Worm (Caenorhabditis elegans) whole organism, early embryonic: ENCODE measurements around the gene nphp-4.

ENCODE experiments used
- B0310.2 ChIP-seq: sonication (generic microtip); optimal IDR thresholded peaks from 2 replicates; lab custom pipeline; 2016; ENCODE audit warnings: mild to moderate bottlenecking, missing genetic modification characterization, missing compliant biosample characterization
- F13C5.2 ChIP-seq: sonication (generic microtip); optimal IDR thresholded peaks from 2 replicates; lab custom pipeline; 2017; ENCODE audit warnings: mild to moderate bottlenecking, missing genetic modification characterization, inconsistent platforms, missing compliant biosample characterization
- aly-1 ChIP-seq: sonication (generic microtip); optimal IDR thresholded peaks from 2 replicates; lab custom pipeline; 2016; ENCODE audit warnings: missing genetic modification characterization, missing compliant biosample characterization
- ama-1 ChIP-seq: fragments of 150-350 bp; optimal IDR thresholded peaks from 2 replicates; lab custom pipeline; 2014
- ceh-13 ChIP-seq: fragments of 200-800 bp; sonication (Bioruptor generic); optimal IDR thresholded peaks from 2 replicates; lab custom pipeline; 2018; ENCODE audit warnings: mild to moderate bottlenecking, missing genetic modification characterization, missing compliant biosample characterization
- ceh-36 ChIP-seq: sonication (generic microtip); optimal IDR thresholded peaks from 2 replicates; lab custom pipeline; 2016; ENCODE audit warnings: missing genetic modification characterization, inconsistent platforms, missing compliant biosample characterization
- ets-7 ChIP-seq: sonication (generic microtip); optimal IDR thresholded peaks from 2 replicates; lab custom pipeline; 2016; ENCODE audit warnings: missing genotype, missing genetic modification characterization, missing compliant biosample characterization
- flt-1 ChIP-seq: fragments of 200-800 bp; sonication (Bioruptor generic); IDR thresholded peaks from 2 replicates; pipeline ENCODE4 v1.3.6; 2022; ENCODE audit warnings: missing genetic modification characterization, missing compliant biosample characterization
- hmbx-1 ChIP-seq: sonication (generic microtip); optimal IDR thresholded peaks from 2 replicates; lab custom pipeline; 2016; ENCODE audit warnings: mild to moderate bottlenecking, missing genetic modification characterization, missing compliant biosample characterization
- hmg-4 ChIP-seq: fragments of 200-800 bp; sonication (Bioruptor generic); optimal IDR thresholded peaks from 2 replicates; lab custom pipeline; 2018; ENCODE audit warnings: mild to moderate bottlenecking, missing genetic modification characterization, missing compliant biosample characterization
- hnd-1 ChIP-seq: sonication (generic microtip); optimal IDR thresholded peaks from 2 replicates; lab custom pipeline; 2016; ENCODE audit warnings: missing genetic modification characterization, missing compliant biosample characterization
- pes-1 ChIP-seq: fragments of 200-800 bp; sonication (Bioruptor generic); IDR thresholded peaks from 2 replicates; pipeline ENCODE4 v1.3.6; 2022; ENCODE audit warnings: missing genetic modification reagents, missing genetic modification characterization, missing compliant biosample characterization
- scrt-1 ChIP-seq: fragments of 200-800 bp; sonication (Bioruptor generic); IDR thresholded peaks from 2 replicates; pipeline ENCODE4 v1.3.6; 2022; ENCODE audit warnings: missing genetic modification characterization, missing compliant biosample characterization
- sea-1 ChIP-seq: fragments of 200-800 bp; sonication (Bioruptor generic); conservative IDR thresholded peaks from 2 replicates; pipeline ENCODE4 v1.3.6; 2022; ENCODE audit warnings: missing genetic modification characterization, missing compliant biosample characterization
- tbx-11 ChIP-seq: fragments of 200-800 bp; sonication (Bioruptor generic); IDR thresholded peaks from 2 replicates; pipeline ENCODE4 v1.3.6; 2022; ENCODE audit warnings: missing genetic modification characterization, missing compliant biosample characterization
- tbx-37 ChIP-seq: fragments of 200-800 bp; sonication (Bioruptor generic); conservative IDR thresholded peaks from 2 replicates; pipeline ENCODE4 v1.3.6; 2022; ENCODE audit warnings: missing genetic modification reagents, missing genetic modification characterization, missing compliant biosample characterization
- tra-4 ChIP-seq: sonication (generic microtip); optimal IDR thresholded peaks from 2 replicates; lab custom pipeline; 2017; ENCODE audit warnings: missing genetic modification characterization, missing compliant biosample characterization

Gene nphp-4

ce11 chrV:11843678-11844366 is at the start of gene nphp-4:
Gene nphp-4 (minus strand): TSS chrV:11843728.
- TF ChIP-seq F13C5.2 (no peak), sea-1 (no peak), ceh-13 (GFP tag; lab: Kevin White, UChicago) (no peak), tra-4 (tag; lab: Kevin White, UChicago) (no peak), scrt-1 (no peak), ets-7 (tag; lab: Kevin White, UChicago) (no peak), flt-1 (no peak), tbx-37 (GFP tag; lab: Robert Waterston, UW) (no peak), hmbx-1 (tag; lab: Kevin White, UChicago) (no peak), hnd-1 (no peak), B0310.2 (tag; lab: Kevin White, UChicago) (no peak), pes-1 (no peak), aly-1 (tag; lab: Kevin White, UChicago) (no peak), ama-1 (lab: Kevin White, UChicago) (no peak)

- TF ChIP-seq F13C5.2 (no peak), sea-1 (no peak), hmg-4 (GFP tag; lab: Kevin White, UChicago) (no peak), flt-1 (no peak), ama-1 (lab: Kevin White, UChicago) (no peak), hmbx-1 (tag; lab: Kevin White, UChicago) (no peak), scrt-1 (no peak), B0310.2 (tag; lab: Kevin White, UChicago) (no peak), pes-1 (no peak), hnd-1 (no peak), tbx-37 (GFP tag; lab: Robert Waterston, UW) (no peak), ceh-13 (GFP tag; lab: Kevin White, UChicago) (no peak), tra-4 (tag; lab: Kevin White, UChicago) (no peak), ceh-36 (tag; lab: Kevin White, UChicago) (no peak), tbx-11 (GFP tag; lab: Robert Waterston, UW) (no peak), aly-1 (tag; lab: Kevin White, UChicago) (no peak), ets-7 (tag; lab: Kevin White, UChicago) (no peak)
These were observed 47.8 kb upstream of the nphp-4 start, which contains the start of the genes sodh-2 and srx-76 for ce11 chrV:11891143-11891862. Gene sodh-2 (minus strand): TSS chrV:11891243. Gene srx-76 (plus strand): TSS chrV:11891812.

DNA sequence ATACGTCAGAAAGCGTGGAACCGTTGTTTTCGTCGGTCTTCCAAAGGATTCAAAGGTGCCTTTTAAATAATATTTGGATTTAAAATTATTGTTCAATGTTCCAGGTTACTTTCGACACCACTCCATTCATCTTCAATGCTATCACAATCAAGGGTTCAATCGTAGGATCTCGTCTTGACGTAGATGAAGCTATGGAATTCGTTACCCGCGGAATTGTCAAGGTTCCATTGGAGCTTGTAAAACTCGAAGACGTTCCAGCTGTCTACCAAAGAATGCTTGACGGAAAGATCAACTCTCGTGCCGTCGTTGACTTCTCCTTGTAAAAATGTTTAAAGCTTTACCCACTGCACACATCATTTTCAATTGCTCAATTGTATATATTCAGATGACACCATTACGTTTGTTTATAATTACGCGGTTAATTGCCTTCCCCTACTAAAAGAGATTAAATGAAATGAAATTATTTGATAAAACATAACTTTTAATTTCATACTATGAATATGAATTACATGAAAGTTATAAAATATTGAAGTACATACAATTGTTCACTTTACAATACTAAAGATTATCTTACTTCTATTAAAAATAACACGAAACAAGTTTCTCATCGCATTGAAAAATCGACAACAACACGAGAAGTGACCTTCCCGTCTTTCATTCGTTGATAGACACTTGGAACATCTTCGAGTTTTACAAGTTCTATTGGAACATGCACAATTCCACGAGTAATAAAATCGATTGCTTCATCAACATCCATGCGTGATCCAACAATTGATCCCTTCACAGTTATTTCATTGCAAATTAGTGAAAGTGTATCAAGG is 45.8 kb upstream of the nphp-4 start:
- TF ChIP-seq tbx-37 (GFP tag; lab: Robert Waterston, UW) (no peak), flt-1 (no peak), scrt-1 (no peak)

ce11 chrV:11888656-11889055 is 45.1 kb upstream of the nphp-4 start:
- TF ChIP-seq ceh-13 (GFP tag; lab: Kevin White, UChicago) (no peak), tbx-37 (GFP tag; lab: Robert Waterston, UW) (no peak), hnd-1 (no peak), ceh-36 (tag; lab: Kevin White, UChicago) (no peak), pes-1 (no peak), scrt-1 (no peak), tra-4 (tag; lab: Kevin White, UChicago) (no peak), sea-1 (no peak), hmg-4 (GFP tag; lab: Kevin White, UChicago) (no peak), hmbx-1 (tag; lab: Kevin White, UChicago) (no peak), tbx-11 (GFP tag; lab: Robert Waterston, UW) (no peak), ets-7 (tag; lab: Kevin White, UChicago) (no peak), B0310.2 (tag; lab: Kevin White, UChicago) (no peak), flt-1 (no peak), ama-1 (lab: Kevin White, UChicago) (no peak), F13C5.2 (no peak), aly-1 (tag; lab: Kevin White, UChicago) (no peak)

DNA sequence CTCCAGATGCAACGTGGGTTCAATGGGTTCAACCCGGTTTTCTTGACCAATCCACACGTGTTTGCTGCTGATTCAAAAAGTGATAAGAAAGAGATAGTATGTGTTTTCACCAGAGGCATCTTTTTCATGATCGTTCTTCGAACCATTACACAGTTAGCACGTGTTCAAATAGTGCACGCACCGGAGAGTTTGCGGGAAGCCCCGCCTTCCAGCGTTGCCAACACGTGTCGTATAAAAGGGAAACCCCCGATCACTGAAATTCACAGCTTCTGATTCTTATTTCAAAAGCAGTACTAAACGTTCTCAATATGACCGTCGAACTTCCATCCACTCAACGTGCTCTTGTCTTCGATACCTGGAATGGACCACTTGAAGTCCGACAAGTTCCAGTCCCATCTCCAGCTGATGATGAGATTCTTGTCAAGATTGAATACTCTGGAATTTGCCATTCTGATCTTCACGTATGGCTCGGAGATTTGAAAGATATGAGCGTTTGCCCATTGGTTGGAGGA is 44.5 kb upstream of the nphp-4 start, which contains the start of gene adh-1:
Gene adh-1 (plus strand): TSS at position 261 of the 512 bp plus-strand sequence.
- TF ChIP-seq tbx-11 (GFP tag; lab: Robert Waterston, UW) (no peak), hmg-4 (GFP tag; lab: Kevin White, UChicago) (no peak), B0310.2 (tag; lab: Kevin White, UChicago) (no peak), scrt-1 (no peak), hnd-1 (no peak), aly-1 (tag; lab: Kevin White, UChicago) (no peak), hmbx-1 (tag; lab: Kevin White, UChicago) (no peak), pes-1 (no peak), F13C5.2 (no peak), ets-7 (tag; lab: Kevin White, UChicago) (no peak)

DNA sequence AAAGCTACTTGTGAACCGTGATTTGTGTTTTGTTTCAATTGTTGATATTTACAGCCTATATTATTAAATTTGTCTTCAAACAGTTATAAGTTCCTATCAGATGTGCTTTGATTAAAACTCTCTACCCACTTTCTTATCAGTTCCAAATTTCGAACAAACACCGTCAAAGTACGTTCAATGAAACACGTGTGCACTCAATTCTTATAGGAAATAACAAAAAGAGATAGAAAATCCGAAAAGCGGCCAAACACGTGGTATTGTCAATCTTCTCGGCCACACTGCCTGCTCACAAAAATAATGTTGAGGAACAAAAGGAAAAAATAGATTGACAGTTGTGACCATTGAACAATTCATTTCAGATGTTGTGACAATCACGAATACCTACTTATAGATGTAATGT is 42.4 kb upstream of the nphp-4 start:
- TF ChIP-seq ceh-13 (GFP tag; lab: Kevin White, UChicago) (no peak), pes-1 (no peak), ceh-36 (tag; lab: Kevin White, UChicago) (no peak), scrt-1 (no peak), hnd-1 (no peak), tbx-37 (GFP tag; lab: Robert Waterston, UW) (no peak), hmbx-1 (tag; lab: Kevin White, UChicago) (no peak), B0310.2 (tag; lab: Kevin White, UChicago) (no peak), ets-7 (tag; lab: Kevin White, UChicago) (no peak)
